Worm (Caenorhabditis elegans) whole organism, L3 larva: Measurements from ENCODE around the gene msrp-7.

ENCODE experiments used
- R02D3.7 ChIP-seq: fragments of 150-350 bp; optimal IDR thresholded peaks from 2 replicates; lab custom pipeline; 2014; ENCODE audit warnings: missing biosample characterization, missing genetic modification characterization
- ama-1 ChIP-seq: fragments of 150-350 bp; optimal IDR thresholded peaks from 2 replicates; lab custom pipeline; 2018
- ceh-16 ChIP-seq: sonication (generic microtip); optimal IDR thresholded peaks from 2 replicates; lab custom pipeline; 2017; ENCODE audit warnings: missing biosample characterization, missing genetic modification characterization
- ceh-28 ChIP-seq: fragments of 150-350 bp; optimal IDR thresholded peaks from 2 replicates; lab custom pipeline; 2014; ENCODE audit warnings: missing biosample characterization, missing genetic modification reagents, missing genetic modification characterization
- daf-12 ChIP-seq: fragments of 150-350 bp; optimal IDR thresholded peaks from 2 replicates; lab custom pipeline; 2014; ENCODE audit warnings: missing biosample characterization, missing genetic modification reagents, missing genetic modification characterization
- egl-27 ChIP-seq: sonication (generic microtip); optimal IDR thresholded peaks from 4 replicates; lab custom pipeline; 2017; ENCODE audit warnings: missing biosample characterization, missing genetic modification reagents, missing genetic modification characterization
- egl-5 ChIP-seq: fragments of 150-350 bp; optimal IDR thresholded peaks from 2 replicates; lab custom pipeline; 2017; ENCODE audit warnings: missing biosample characterization, missing genetic modification reagents, missing genetic modification characterization, inconsistent platforms
- elt-1 ChIP-seq: fragments of 150-350 bp; optimal IDR thresholded peaks from 2 replicates; lab custom pipeline; 2014; ENCODE audit warnings: missing biosample characterization, missing genetic modification characterization
- elt-2 ChIP-seq: sonication (generic microtip); optimal IDR thresholded peaks from 2 replicates; lab custom pipeline; 2016; ENCODE audit warnings: missing genetic modification reagents, mild to moderate bottlenecking, missing genetic modification characterization, missing compliant biosample characterization
- elt-3 ChIP-seq, 3 experiments: fragments of 150-350 bp in 1 of 3; sonication (generic microtip) in 2 of 3; optimal IDR thresholded peaks; 2 replicates in 2 of 3; 4 replicates in 1 of 3; lab custom pipeline; 2014 to 2017; ENCODE audit warnings: missing biosample characterization in 3 of 3, missing genetic modification characterization in 3 of 3
- eor-1 ChIP-seq, 2 experiments: fragments of 150-350 bp; optimal IDR thresholded peaks; 2 replicates each; lab custom pipeline; 2014 to 2018; ENCODE audit warnings: missing biosample characterization in 2 of 2, missing genetic modification characterization in 2 of 2
- fkh-10 ChIP-seq: sonication (generic microtip); optimal IDR thresholded peaks from 2 replicates; lab custom pipeline; 2017; ENCODE audit warnings: missing biosample characterization, missing genetic modification reagents, missing genetic modification characterization
- fkh-2 ChIP-seq: fragments of 150-350 bp; optimal IDR thresholded peaks from 2 replicates; lab custom pipeline; 2014; ENCODE audit warnings: missing biosample characterization, missing genetic modification reagents, missing genetic modification characterization
- hmg-11 ChIP-seq: sonication (generic microtip); optimal IDR thresholded peaks from 2 replicates; lab custom pipeline; 2016; ENCODE audit warnings: missing genetic modification characterization, missing compliant biosample characterization
- lin-15B ChIP-seq: fragments of 150-350 bp; optimal IDR thresholded peaks from 2 replicates; lab custom pipeline; 2014; ENCODE audit warnings: missing biosample characterization, missing genetic modification characterization
- lin-39 ChIP-seq: fragments of 150-350 bp; optimal IDR thresholded peaks from 2 replicates; lab custom pipeline; 2018; ENCODE audit warnings: missing biosample characterization, missing genetic modification reagents, missing genetic modification characterization
- lsy-12 ChIP-seq: sonication (generic microtip); optimal IDR thresholded peaks from 2 replicates; lab custom pipeline; 2016; ENCODE audit warnings: mild to moderate bottlenecking, missing genetic modification characterization, missing compliant biosample characterization
- mml-1 ChIP-seq: fragments of 150-350 bp; sonication (generic microtip); optimal IDR thresholded peaks from 3 replicates; lab custom pipeline; 2014; ENCODE audit warnings: missing biosample characterization, missing genetic modification characterization
- nfya-1 ChIP-seq: sonication (generic microtip); optimal IDR thresholded peaks from 2 replicates; lab custom pipeline; 2017; ENCODE audit warnings: missing genetic modification characterization, mild to moderate bottlenecking, missing compliant biosample characterization, antibody characterized with exemption, moderate library complexity; ENCODE audit not compliant: insufficient read depth
- nhr-11 ChIP-seq: fragments of 150-350 bp; optimal IDR thresholded peaks from 2 replicates; lab custom pipeline; 2014; ENCODE audit warnings: missing biosample characterization, missing genetic modification characterization
- nhr-12 ChIP-seq: fragments of 150-350 bp; optimal IDR thresholded peaks from 2 replicates; lab custom pipeline; 2014; ENCODE audit warnings: missing biosample characterization, missing genetic modification characterization
- nhr-23 ChIP-seq: fragments of 150-350 bp; optimal IDR thresholded peaks from 2 replicates; lab custom pipeline; 2014; ENCODE audit warnings: missing biosample characterization, missing genetic modification reagents, missing genetic modification characterization
- nhr-25 ChIP-seq: sonication (generic microtip); optimal IDR thresholded peaks from 2 replicates; lab custom pipeline; 2017; ENCODE audit warnings: missing biosample characterization, missing genetic modification characterization
- nhr-43 ChIP-seq: sonication (generic microtip); optimal IDR thresholded peaks from 2 replicates; lab custom pipeline; 2016; ENCODE audit warnings: mild to moderate bottlenecking, missing genetic modification characterization, missing compliant biosample characterization; ENCODE audit not compliant: poor library complexity, severe bottlenecking
- nhr-67 ChIP-seq: fragments of 150-350 bp; optimal IDR thresholded peaks from 2 replicates; lab custom pipeline; 2014; ENCODE audit warnings: missing biosample characterization, missing genetic modification characterization
- nhr-77 ChIP-seq: fragments of 150-350 bp; optimal IDR thresholded peaks from 2 replicates; lab custom pipeline; 2014; ENCODE audit warnings: missing biosample characterization, missing genetic modification characterization
- pha-4 ChIP-seq: fragments of 150-350 bp; optimal IDR thresholded peaks from 2 replicates; lab custom pipeline; 2014; ENCODE audit warnings: missing biosample characterization, missing genetic modification reagents, missing genetic modification characterization
- pqm-1 ChIP-seq: fragments of 150-350 bp; optimal IDR thresholded peaks from 2 replicates; lab custom pipeline; 2017; ENCODE audit warnings: missing biosample characterization, missing genetic modification characterization, inconsistent platforms
- snpc-4 ChIP-seq: fragments of 150-350 bp; optimal IDR thresholded peaks from 2 replicates; lab custom pipeline; 2014; ENCODE audit warnings: missing biosample characterization, missing genetic modification characterization
- tbx-2 ChIP-seq: sonication (generic microtip); optimal IDR thresholded peaks from 2 replicates; lab custom pipeline; 2016; ENCODE audit warnings: mild to moderate bottlenecking, missing genetic modification characterization, missing compliant biosample characterization
- unc-39 ChIP-seq: sonication (generic microtip); optimal IDR thresholded peaks from 4 replicates; lab custom pipeline; 2017; ENCODE audit warnings: missing biosample characterization, missing genetic modification characterization
- unc-62 ChIP-seq: fragments of 150-350 bp; sonication (generic microtip); optimal IDR thresholded peaks from 4 replicates; lab custom pipeline; 2014; ENCODE audit warnings: missing biosample characterization, missing genetic modification reagents, missing genetic modification characterization
- zag-1 ChIP-seq: fragments of 150-350 bp; optimal IDR thresholded peaks from 2 replicates; lab custom pipeline; 2014; ENCODE audit warnings: missing biosample characterization, missing genetic modification characterization
- ztf-4 ChIP-seq: fragments of 150-350 bp; optimal IDR thresholded peaks from 2 replicates; lab custom pipeline; 2014; ENCODE audit warnings: missing biosample characterization, missing genetic modification characterization

The msrp-7 gene

ce11 chrII:10767977-10768376 lies 42.8 kb upstream of the msrp-7 start:
- TF ChIP-seq egl-5 (no peak), egl-27 (no peak), ama-1 (lab: Kevin White, UChicago) (no peak), nhr-12 (tag; lab: Kevin White, UChicago) (no peak), tbx-2 (tag; lab: Kevin White, UChicago) (no peak), ceh-28 (tag; lab: Kevin White, UChicago) (no peak), unc-62 (GFP tag; lab: Kevin White, UChicago) (no peak), elt-1 (tag; lab: Kevin White, UChicago) (no peak), daf-12 (no peak), R02D3.7 (no peak), mml-1 (tag; lab: Kevin White, UChicago) (no peak), nhr-11 (tag; lab: Kevin White, UChicago) (no peak), zag-1 (tag; lab: Kevin White, UChicago) (no peak)

- TF ChIP-seq lsy-12 (tag; lab: Kevin White, UChicago) (no peak), nhr-77 (tag; lab: Kevin White, UChicago) (no peak), nhr-12 (tag; lab: Kevin White, UChicago) (no peak), fkh-10 (GFP tag; lab: Kevin White, UChicago) (peak; percentile 79), egl-27 (no peak)
Measured at ce11 chrII:10769291-10769690, 41.5 kb upstream of the msrp-7 start.

DNA sequence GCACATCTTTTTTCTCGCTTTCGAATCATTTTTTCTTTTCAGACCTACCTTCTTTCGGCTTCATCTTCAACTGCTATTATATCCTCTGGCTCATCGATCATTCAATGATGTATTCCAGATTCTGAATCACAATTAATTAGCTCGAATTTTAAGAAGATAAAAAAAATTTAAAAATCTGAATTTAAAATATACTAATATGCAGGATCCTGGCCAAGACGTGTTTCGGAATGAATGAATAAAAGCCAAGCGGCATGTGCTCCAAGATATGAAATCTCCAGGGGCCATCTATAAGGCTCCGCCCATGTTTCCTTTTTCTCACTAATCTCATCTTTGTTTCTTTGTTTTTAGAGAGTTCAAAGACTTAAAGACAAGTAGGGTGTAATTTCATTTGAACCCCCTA lies 32.8 kb upstream of the msrp-7 start, which contains the start of gene mpz-1:
Gene mpz-1 (minus strand): TSS at position 101 of the 400 bp plus-strand sequence.
- TF ChIP-seq nhr-43 (tag; lab: Kevin White, UChicago) (no peak), eor-1 (tag; optimal IDR thresholded peaks at IDR 0.05; lab: Kevin White, UChicago) (no peak), unc-39 (no peak)

DNA sequence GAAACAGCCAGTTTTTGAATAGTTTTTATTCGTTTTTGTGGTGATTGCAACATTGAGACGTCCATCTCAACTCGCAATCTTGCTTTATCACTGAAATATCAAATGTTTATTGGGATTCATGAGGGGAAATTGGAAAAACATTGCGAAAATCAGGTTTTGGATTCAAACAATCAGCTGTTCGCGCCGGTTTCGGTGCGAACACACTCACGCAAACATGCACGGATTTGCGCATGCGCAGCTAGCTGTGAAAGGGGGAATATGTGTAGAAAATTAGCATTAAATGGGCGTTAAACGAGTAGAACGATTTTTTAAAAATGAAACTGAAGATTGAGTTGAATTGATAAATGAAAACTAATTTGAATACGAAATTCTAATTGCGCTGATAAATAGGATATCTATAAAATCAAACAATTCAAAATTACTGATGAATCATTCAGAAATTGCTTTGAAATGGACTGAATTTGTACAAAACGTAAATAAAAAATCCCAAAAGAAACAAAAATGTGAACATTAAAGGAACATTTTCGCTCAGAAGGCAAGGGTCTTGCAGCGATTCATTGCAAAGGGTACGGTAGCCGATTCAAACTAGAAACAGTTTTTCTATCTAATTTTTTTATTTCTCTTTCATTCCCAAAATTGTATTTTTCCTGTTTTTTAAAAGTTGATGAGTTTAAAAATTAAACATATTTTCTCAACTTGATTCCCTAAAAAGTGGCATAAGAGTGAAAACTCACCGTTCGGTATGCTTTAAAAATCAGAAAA lies 27.4 kb upstream of the msrp-7 start, which contains the start of gene ect-2:
Gene ect-2 (minus strand): TSS at position 762 of the 762 bp plus-strand sequence.
- TF ChIP-seq lin-15B (tag; lab: Kevin White, UChicago) (peak; percentile 5), nfya-1 (tag; lab: Kevin White, UChicago) (peak; percentile 34), pha-4 (tag; lab: Kevin White, UChicago) (no peak), nhr-25 (tag; lab: Kevin White, UChicago) (peak; percentile 37), ztf-4 (tag; lab: Kevin White, UChicago) (no peak), elt-3 (tag; optimal IDR thresholded peaks at IDR 0.05; lab: Kevin White, UChicago) (no peak), pqm-1 (tag; lab: Kevin White, UChicago) (no peak)

DNA sequence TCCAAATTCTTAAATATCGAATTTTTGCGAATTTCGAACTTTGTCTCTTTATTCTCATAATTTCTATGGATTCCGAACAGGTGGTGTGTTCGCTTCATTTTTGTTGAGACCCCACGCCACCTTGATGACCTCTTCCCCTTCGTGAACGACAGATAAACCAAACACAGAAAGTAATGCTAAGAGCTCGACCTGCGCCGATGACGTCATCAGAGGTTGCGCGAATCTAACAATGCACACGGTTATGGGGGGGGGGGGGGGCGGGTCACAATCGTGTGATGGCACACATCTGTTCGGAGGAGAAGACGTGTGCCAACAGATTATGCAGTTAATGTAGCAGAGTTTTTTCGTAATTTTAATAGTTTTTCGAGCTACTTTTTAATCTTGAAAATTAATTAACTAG lies 26.5 kb upstream of the msrp-7 start:
- no peak for TF ChIP-seq nhr-67 (tag; lab: Kevin White, UChicago)

ce11 chrII:10784780-10785463 lies 25.9 kb upstream of the msrp-7 start, which contains the start of gene cdl-1:
TSS of gene cdl-1 (plus strand) at chrII:10785452.
- no peak for TF ChIP-seq daf-12
- peak; percentile 59 for TF ChIP-seq elt-2 (tag; lab: Kevin White, UChicago)
- TF ChIP-seq ceh-28 (tag; lab: Kevin White, UChicago): no peak
- no peak for TF ChIP-seq nhr-11 (tag; lab: Kevin White, UChicago)
- TF ChIP-seq R02D3.7: peak; percentile 23
- peak; percentile 80 for TF ChIP-seq snpc-4 (tag; lab: Kevin White, UChicago)
- peak; percentile 73 for TF ChIP-seq nhr-23
- TF ChIP-seq lin-39 (tag; lab: Kevin White, UChicago): peak; percentile 19
- TF ChIP-seq nfya-1 (tag; lab: Kevin White, UChicago): peak; percentile 69
- peak; percentile 39 for TF ChIP-seq hmg-11 (tag; lab: Kevin White, UChicago)
- peak; percentile 12 for TF ChIP-seq pqm-1 (tag; lab: Kevin White, UChicago)
- peak; percentile 75 for TF ChIP-seq lin-15B (tag; lab: Kevin White, UChicago)
- no peak for TF ChIP-seq fkh-2
- TF ChIP-seq egl-5: peak; percentile 8
- TF ChIP-seq pha-4 (tag; lab: Kevin White, UChicago): peak; percentile 76
- TF ChIP-seq unc-39: no peak
- TF ChIP-seq ceh-16 (tag; lab: Kevin White, UChicago): no peak
- TF ChIP-seq nhr-25 (tag; lab: Kevin White, UChicago): peak; percentile 67
